Worm (Caenorhabditis elegans): ENCODE measurements around the gene F39C12.1.

DNA sequence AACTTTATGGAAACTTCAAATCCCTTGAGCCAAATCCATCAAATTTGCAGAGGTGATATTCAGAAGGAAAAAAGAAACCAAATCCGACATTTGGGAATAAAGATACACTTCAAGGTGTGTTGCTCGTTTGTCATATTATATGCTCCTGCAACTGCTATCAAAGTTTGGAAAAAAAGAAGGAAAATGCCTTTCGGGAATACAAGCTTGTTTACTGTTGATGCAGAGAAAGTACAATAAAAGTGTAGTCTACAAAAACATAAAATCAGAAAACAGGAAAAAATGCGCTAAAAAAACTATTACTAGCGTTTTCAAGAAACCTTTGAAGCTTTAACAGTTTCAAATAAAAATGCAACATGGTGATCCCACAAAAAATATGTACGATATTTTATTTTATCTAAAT, 62.4 kb downstream of the F39C12.1 start:
- no peak for TF ChIP-seq nhr-71 (tag; optimal IDR thresholded peaks at IDR 0.05)
- no peak for TF ChIP-seq pqm-1 (tag; optimal IDR thresholded peaks at IDR 0.05)
- TF ChIP-seq aly-2 (tag; optimal IDR thresholded peaks at IDR 0.05) = no peak
- TF ChIP-seq lin-14 (GFP tag; optimal IDR thresholded peaks at IDR 0.05) = no peak
- no peak for TF ChIP-seq elt-3 (tag; optimal IDR thresholded peaks at IDR 0.05)
- TF ChIP-seq egl-27 (tag; optimal IDR thresholded peaks at IDR 0.05) = no peak
- TF ChIP-seq nhr-12 (tag; optimal IDR thresholded peaks at IDR 0.05) = no peak
- no peak for TF ChIP-seq nhr-85 (tag)
- TF ChIP-seq skn-1 (tag; optimal IDR thresholded peaks at IDR 0.05) = no peak

Measured in whole organism, L1 larva.